Worm (Caenorhabditis elegans): Measurements from ENCODE around the gene dct-6.

DNA sequence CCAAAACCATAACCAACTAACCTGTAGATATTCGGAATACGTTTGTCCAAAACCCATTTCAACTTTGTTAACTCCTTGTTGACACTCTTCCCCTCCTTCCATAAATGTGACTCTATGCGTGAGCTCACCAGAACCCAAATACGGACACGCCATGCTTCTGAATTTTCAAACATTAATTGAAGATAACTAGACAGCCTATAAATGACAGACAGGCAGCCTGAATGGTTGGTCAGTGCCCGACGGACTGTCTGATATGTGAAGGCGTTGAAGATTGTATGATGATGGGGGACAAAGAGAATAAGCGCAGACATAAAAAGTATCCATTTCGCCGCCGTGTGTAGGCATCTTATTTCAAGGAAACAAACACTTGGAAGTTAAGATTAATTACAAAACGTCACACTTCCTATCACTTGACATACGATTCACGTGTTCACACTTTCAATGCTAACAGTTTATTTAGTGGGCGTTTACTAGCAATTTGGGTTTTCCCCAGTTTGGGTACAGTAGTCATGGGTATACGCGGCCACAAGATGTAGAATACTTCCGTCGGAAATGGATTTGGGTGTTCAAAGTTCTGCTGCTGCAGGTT, 46.3 kb upstream of the dct-6 start, which contains the start of the genes tdo-2 and C28H8.2:
- no peak for TF ChIP-seq him-1 (tag; optimal IDR thresholded peaks at IDR 0.05)
- TF ChIP-seq W03F9.2 (tag; optimal IDR thresholded peaks at IDR 0.05), result no peak
